Fruit fly (Drosophila melanogaster) whole organism, pupa: Measurements from ENCODE around the gene CG5346.

Experiments used
- CG14655 ChIP-seq: fragments of 200-800 bp; sonication (Bioruptor generic); optimal IDR thresholded peaks from 3 replicates; lab custom pipeline; 2017; ENCODE audit warnings: mild to moderate bottlenecking, missing biosample characterization, missing genetic modification reagents, missing genetic modification characterization
- CG9948 ChIP-seq: fragments of 200-800 bp; sonication (Bioruptor generic); optimal IDR thresholded peaks from 2 replicates; lab custom pipeline; 2018; ENCODE audit warnings: missing biosample characterization, mild to moderate bottlenecking, missing genetic modification characterization, moderate library complexity

- TF ChIP-seq CG14655 (GFP tag; lab: Kevin White, UChicago) (no peak), CG9948 (tag; lab: Kevin White, UChicago) (no peak)
Observed at dm6 chr3R:22520481-22520880, 8.0 kb downstream of the CG5346 start.
